Fruit fly (Drosophila melanogaster): ENCODE data around the gene pyd.

pyd gene

dm6 chr3R:8865031-8865430 is 66.7 kb downstream of the pyd start:
- TF ChIP-seq Sin3A (optimal IDR thresholded peaks at IDR 0.05) (no peak), h (optimal IDR thresholded peaks at IDR 0.05) (no peak), insv (optimal IDR thresholded peaks at IDR 0.05) (no peak), psq (optimal IDR thresholded peaks at IDR 0.05) (no peak), ttk (optimal IDR thresholded peaks at IDR 0.05) (no peak)

DNA sequence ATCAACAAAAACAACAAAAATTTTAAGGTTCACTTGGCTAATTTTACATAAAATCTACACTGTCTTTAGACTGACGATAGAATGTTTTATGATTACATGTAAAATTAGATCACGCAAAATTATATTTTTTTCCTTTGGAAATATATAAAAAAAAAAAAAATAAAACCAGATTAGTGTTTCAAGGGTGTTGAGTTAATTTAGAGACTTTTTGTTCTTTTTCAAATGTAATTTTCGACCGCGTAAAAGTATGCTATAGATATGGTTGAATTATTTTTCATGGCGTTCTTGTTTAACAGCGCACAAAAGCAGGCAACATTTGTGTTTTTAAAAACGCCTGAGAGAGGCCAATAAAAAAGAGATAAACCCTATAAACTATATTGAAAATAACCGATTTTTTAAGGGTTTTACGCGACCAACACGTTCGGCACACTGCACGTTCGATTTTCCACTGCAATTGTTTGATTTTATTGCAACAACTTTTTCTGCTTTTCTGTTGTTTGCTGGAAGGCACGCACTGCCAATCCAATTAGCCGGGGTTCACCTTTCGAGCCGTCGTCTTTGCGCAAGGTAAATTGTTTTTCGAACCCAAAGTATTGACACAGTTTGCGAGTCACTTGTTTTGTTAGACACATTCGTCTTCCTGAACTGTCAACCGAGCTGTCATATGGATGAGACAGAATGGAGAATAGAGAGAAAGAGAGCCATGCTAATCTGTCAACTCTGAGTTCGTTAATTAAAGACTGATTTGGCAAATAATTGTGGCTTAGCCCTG is 68.4 kb downstream of the pyd start:
- no peak for TF ChIP-seq psq (optimal IDR thresholded peaks at IDR 0.05)
- TF ChIP-seq h (optimal IDR thresholded peaks at IDR 0.05): no peak
- TF ChIP-seq Myc (optimal IDR thresholded peaks at IDR 0.05): no peak
- no peak for TF ChIP-seq insv (optimal IDR thresholded peaks at IDR 0.05)
- no peak for TF ChIP-seq Sin3A (optimal IDR thresholded peaks at IDR 0.05)
- TF ChIP-seq ttk (optimal IDR thresholded peaks at IDR 0.05): no peak

DNA sequence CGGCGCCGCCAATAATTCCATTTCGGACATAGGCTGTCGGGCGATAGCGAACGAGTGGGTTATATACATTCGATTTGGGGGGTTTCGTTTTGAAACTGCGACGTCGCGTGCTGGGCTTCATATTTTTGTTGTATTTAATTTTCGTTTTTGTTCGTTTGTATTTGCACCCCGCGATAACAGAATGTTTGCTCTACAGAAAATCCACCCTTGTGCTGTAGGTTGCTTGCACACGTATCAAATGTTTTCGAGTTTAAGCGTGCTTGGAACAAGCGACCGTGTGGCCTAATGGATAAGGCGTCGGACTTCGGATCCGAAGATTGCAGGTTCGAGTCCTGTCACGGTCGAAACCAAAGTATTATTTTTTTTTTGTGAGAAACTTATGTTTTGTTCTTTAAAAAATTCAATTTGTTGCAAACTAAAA is 69.0 kb downstream of the pyd start:
- TF ChIP-seq h (optimal IDR thresholded peaks at IDR 0.05) (no peak), ttk (optimal IDR thresholded peaks at IDR 0.05) (no peak), Myc (optimal IDR thresholded peaks at IDR 0.05) (no peak), psq (optimal IDR thresholded peaks at IDR 0.05) (no peak)

- TF ChIP-seq Myc (optimal IDR thresholded peaks at IDR 0.05) (no peak), Sin3A (optimal IDR thresholded peaks at IDR 0.05) (no peak), ttk (optimal IDR thresholded peaks at IDR 0.05) (no peak), insv (optimal IDR thresholded peaks at IDR 0.05) (no peak), psq (optimal IDR thresholded peaks at IDR 0.05) (no peak), h (optimal IDR thresholded peaks at IDR 0.05) (no peak)
Observed at dm6 chr3R:8862208-8862607, 69.5 kb downstream of the pyd start.

DNA sequence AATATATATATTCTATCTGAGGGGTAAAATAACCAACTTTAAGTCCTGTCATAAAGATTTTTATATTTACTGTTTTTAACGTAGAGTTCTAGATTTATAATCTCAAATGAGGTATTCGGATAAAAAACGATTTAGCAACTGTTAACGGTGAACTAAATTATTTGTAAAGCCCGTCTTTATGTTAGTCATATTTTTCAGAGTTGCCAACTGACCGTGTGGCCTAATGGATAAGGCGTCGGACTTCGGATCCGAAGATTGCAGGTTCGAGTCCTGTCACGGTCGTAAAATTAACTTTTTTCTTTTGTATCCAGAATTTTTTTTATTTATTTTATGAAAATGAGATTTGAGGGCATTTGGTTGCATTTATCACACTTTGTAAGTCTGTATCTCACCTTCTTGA is 70.0 kb downstream of the pyd start:
- TF ChIP-seq Sin3A (optimal IDR thresholded peaks at IDR 0.05) (no peak), ttk (optimal IDR thresholded peaks at IDR 0.05) (no peak), psq (optimal IDR thresholded peaks at IDR 0.05) (no peak), h (optimal IDR thresholded peaks at IDR 0.05) (no peak), Myc (optimal IDR thresholded peaks at IDR 0.05) (no peak), insv (optimal IDR thresholded peaks at IDR 0.05) (no peak)

DNA sequence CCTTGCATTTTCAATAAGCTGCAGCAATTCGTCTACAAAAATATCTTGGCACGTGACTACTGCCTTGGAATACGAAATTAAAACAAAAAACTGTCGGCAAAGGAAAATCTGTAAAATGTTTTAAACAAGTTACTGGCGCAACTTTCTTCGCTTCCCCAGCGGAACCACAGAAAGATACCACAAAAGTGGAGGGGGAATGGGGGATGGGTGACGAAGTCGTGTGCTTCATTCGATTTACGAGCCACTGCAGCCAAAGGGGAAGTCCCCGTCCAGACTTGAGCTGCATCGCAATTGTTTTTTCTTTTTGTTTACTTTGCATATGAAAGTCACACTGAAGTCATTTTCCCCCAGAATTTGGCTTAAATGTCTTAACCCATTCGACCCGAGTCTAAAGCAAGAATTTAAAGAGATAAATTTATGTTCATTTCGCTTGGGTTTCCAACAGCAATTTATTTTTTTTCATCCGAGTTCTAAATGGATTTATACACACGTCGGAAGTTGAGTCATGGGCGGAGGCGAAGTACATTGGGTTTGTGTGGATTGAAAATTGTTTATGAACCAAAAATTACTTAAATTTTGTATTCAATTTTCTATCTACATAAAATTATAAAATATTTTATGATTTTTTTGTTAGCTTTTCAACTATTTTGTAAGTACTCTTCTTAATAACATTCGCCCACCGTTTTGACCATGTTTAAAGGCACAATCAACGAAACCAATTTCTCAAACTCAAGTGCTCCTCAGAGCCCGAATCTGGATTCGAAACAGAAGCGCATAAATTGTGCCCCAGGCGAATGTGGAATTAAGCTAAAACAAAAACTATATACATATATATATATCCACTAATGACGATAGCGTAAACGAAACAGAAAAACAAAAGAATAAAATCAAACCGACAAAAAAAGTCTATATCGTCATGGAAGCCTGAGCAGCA is 71.3 kb downstream of the pyd start:
- TF ChIP-seq h (optimal IDR thresholded peaks at IDR 0.05) (no peak), psq (optimal IDR thresholded peaks at IDR 0.05) (no peak), Myc (optimal IDR thresholded peaks at IDR 0.05) (no peak), Sin3A (optimal IDR thresholded peaks at IDR 0.05) (no peak), insv (optimal IDR thresholded peaks at IDR 0.05) (no peak), ttk (optimal IDR thresholded peaks at IDR 0.05) (no peak)

DNA sequence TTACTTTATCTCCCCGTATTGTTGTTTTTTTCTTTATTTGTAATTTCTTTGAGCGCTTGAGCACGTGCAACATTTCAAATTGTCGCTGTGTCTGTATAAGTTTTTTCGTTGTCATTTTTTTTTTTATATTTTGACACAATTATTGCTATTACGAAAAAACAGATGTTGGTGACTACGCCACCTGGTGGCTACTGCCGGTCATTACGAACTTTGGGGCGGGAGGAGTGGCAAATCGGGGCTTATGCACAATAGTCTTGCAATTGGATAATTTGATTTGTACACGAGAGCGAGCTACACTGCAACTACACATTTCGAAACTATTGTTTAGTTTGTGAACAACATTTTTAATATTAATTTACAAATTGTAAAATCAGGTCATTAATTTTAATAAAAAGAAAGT is 72.4 kb downstream of the pyd start:
- no peak for TF ChIP-seq Sin3A (optimal IDR thresholded peaks at IDR 0.05)
- TF ChIP-seq insv (optimal IDR thresholded peaks at IDR 0.05): no peak
- no peak for TF ChIP-seq Myc (optimal IDR thresholded peaks at IDR 0.05)
- TF ChIP-seq h (optimal IDR thresholded peaks at IDR 0.05): no peak
- no peak for TF ChIP-seq psq (optimal IDR thresholded peaks at IDR 0.05)
- TF ChIP-seq ttk (optimal IDR thresholded peaks at IDR 0.05): no peak

DNA sequence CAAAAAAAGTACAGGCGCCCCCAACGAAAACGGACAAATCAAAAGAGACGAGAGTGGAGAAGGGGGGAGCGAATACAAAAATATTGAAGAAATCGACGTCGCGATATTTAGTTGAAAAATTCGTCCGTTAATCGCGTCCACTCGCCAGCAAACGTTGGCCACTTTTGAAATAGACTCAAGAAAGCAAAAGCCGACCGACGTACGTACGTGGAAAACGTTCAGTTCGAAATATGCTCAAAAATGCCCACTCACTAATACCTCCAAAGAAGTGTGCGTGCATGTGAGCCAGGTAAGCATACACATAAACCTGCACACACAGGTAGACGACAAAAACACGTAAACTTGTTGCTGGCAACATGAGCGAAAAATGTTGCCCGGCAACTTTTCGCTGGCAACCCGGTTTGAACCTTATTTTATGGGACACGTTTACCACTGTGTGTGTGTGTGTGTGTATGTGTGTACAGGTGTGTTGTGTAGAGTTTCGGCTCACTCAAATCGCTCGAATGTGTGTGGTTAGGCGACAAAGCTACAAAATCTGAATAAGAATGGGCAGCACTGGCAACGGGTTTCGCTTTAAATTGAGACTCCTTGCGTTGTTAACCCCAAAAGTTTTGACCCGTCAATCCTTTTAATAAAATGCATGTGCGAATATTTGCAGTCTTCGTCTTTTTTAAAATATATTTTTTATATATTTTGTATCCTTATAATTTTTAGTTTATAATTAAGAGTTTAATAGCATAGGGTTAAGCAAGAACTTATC is 74.0 kb downstream of the pyd start:
- TF ChIP-seq Myc (optimal IDR thresholded peaks at IDR 0.05) (no peak), insv (optimal IDR thresholded peaks at IDR 0.05) (no peak)

- TF ChIP-seq ttk (optimal IDR thresholded peaks at IDR 0.05) (no peak), Sin3A (optimal IDR thresholded peaks at IDR 0.05) (no peak), h (optimal IDR thresholded peaks at IDR 0.05) (no peak), insv (optimal IDR thresholded peaks at IDR 0.05) (no peak), psq (optimal IDR thresholded peaks at IDR 0.05) (no peak), Myc (optimal IDR thresholded peaks at IDR 0.05) (no peak)
Observed at dm6 chr3R:8856242-8856641, 75.5 kb downstream of the pyd start.

DNA sequence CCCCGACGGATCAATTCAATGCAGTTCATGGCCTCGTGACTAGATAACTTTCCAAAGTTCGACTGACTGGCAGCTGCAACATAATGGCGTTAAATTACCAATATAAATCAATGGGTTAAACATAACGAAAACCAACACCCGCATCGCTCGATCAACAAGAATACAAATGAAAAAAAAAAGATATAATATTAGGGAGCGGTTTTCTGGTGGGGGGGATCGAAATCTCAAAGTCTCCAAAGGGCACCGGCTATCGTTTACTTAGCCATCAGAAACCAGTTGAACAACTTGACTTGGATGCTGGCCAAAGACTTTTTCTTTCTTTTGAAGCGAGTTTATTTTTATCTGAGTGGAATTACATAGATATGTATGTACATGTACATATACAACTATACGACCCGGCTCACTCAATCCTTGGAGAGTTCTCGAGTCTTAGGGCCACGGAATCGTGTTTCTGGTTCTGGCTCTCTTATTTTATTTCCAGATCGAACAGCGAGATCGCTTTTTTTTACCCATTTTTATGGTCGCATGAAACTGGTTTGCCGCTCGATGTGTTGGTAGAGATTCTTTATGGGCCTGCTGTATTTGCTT is 77.0 kb downstream of the pyd start:
- TF ChIP-seq Myc (optimal IDR thresholded peaks at IDR 0.05) (no peak), Sin3A (optimal IDR thresholded peaks at IDR 0.05) (no peak), insv (optimal IDR thresholded peaks at IDR 0.05) (no peak), h (optimal IDR thresholded peaks at IDR 0.05) (no peak), ttk (optimal IDR thresholded peaks at IDR 0.05) (no peak), psq (optimal IDR thresholded peaks at IDR 0.05) (no peak)

DNA sequence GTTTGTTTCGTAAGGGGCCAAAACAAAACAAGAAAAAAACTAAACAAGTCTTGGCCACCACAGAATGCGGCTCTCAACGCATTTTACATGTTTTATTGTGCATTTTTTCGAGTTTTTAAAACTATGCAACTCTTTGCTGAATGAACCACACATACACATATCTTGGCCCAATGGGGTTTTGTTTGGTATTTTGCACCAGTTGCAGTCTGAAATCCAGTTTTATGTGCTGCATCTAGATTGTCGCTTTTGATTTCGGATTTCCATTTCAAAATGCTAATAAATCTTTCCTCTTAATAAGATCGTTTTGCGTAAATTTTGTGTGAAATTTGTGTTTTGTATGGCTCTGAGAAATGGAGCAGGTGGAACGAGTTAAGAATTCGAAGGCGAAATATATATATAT is 78.0 kb downstream of the pyd start:
- TF ChIP-seq h (optimal IDR thresholded peaks at IDR 0.05): no peak
- no peak for TF ChIP-seq Myc (optimal IDR thresholded peaks at IDR 0.05)
- no peak for TF ChIP-seq psq (optimal IDR thresholded peaks at IDR 0.05)
- TF ChIP-seq insv (optimal IDR thresholded peaks at IDR 0.05): no peak
- no peak for TF ChIP-seq Sin3A (optimal IDR thresholded peaks at IDR 0.05)
- TF ChIP-seq ttk (optimal IDR thresholded peaks at IDR 0.05): no peak

Measured in Kc167 (cell line).